Worm (Caenorhabditis elegans): Measurements from ENCODE around the gene ZK892.5.

Gene ZK892.5

ce11 chrII:9980077-9980631, 27.9 kb upstream of the ZK892.5 start, which contains the start of gene ZK892.6:
Gene ZK892.6, minus strand, starts transcription at chrII:9980127.
- no peak for TF ChIP-seq ztf-23 (GFP tag; IDR thresholded peaks at IDR 0.05)
- TF ChIP-seq ref-1 (GFP tag; conservative IDR thresholded peaks at IDR 0.05): no peak
- no peak for TF ChIP-seq med-1 (GFP tag; optimal IDR thresholded peaks at IDR 0.05; ENCODE audit: insufficient read depth)
- no peak for TF ChIP-seq cog-1 (tag; optimal IDR thresholded peaks at IDR 0.05)

- TF ChIP-seq klf-2 (GFP tag; conservative IDR thresholded peaks at IDR 0.05) (no peak), med-1 (GFP tag; optimal IDR thresholded peaks at IDR 0.05; ENCODE audit: insufficient read depth) (no peak), cog-1 (tag; optimal IDR thresholded peaks at IDR 0.05) (no peak), tab-1 (GFP tag; IDR thresholded peaks at IDR 0.05) (no peak), flt-1 (GFP tag; IDR thresholded peaks at IDR 0.05) (no peak), T22C8.4 (GFP tag; IDR thresholded peaks at IDR 0.05) (no peak), ref-1 (GFP tag; conservative IDR thresholded peaks at IDR 0.05) (no peak), ztf-29 (GFP tag; IDR thresholded peaks at IDR 0.05) (no peak), ztf-23 (GFP tag; IDR thresholded peaks at IDR 0.05) (no peak)
These were observed 26.3 kb upstream of the ZK892.5 start, which contains the start of gene sdz-38 for ce11 chrII:9981760-9982159. Gene sdz-38, minus strand, starts transcription at chrII:9981860.

- TF ChIP-seq T22C8.4 (GFP tag; IDR thresholded peaks at IDR 0.05) (no peak), ref-1 (GFP tag; conservative IDR thresholded peaks at IDR 0.05) (no peak), ztf-23 (GFP tag; IDR thresholded peaks at IDR 0.05) (no peak), ztf-29 (GFP tag; IDR thresholded peaks at IDR 0.05) (no peak), cog-1 (tag; optimal IDR thresholded peaks at IDR 0.05) (no peak), med-1 (GFP tag; optimal IDR thresholded peaks at IDR 0.05; ENCODE audit: insufficient read depth) (no peak), klf-2 (GFP tag; conservative IDR thresholded peaks at IDR 0.05) (no peak), flt-1 (GFP tag; IDR thresholded peaks at IDR 0.05) (no peak), tab-1 (GFP tag; IDR thresholded peaks at IDR 0.05) (no peak)
These were observed 25.6 kb upstream of the ZK892.5 start for ce11 chrII:9982437-9982836.

ce11 chrII:9984866-9985336, 23.1 kb upstream of the ZK892.5 start:
- TF ChIP-seq flt-1 (GFP tag; IDR thresholded peaks at IDR 0.05): no peak
- TF ChIP-seq ref-1 (GFP tag; conservative IDR thresholded peaks at IDR 0.05): no peak
- TF ChIP-seq cog-1 (tag; optimal IDR thresholded peaks at IDR 0.05): no peak

ce11 chrII:9986635-9987575, 21.1 kb upstream of the ZK892.5 start:
- TF ChIP-seq flt-1 (GFP tag; IDR thresholded peaks at IDR 0.05) (no peak), klf-2 (GFP tag; conservative IDR thresholded peaks at IDR 0.05) (no peak), med-1 (GFP tag; optimal IDR thresholded peaks at IDR 0.05; ENCODE audit: insufficient read depth) (no peak), ztf-23 (GFP tag; IDR thresholded peaks at IDR 0.05) (no peak), tab-1 (GFP tag; IDR thresholded peaks at IDR 0.05) (no peak), ztf-29 (GFP tag; IDR thresholded peaks at IDR 0.05) (no peak), ref-1 (GFP tag; conservative IDR thresholded peaks at IDR 0.05) (no peak)

ce11 chrII:9988620-9989019, 19.4 kb upstream of the ZK892.5 start:
- no peak for TF ChIP-seq T22C8.4 (GFP tag; IDR thresholded peaks at IDR 0.05)
- TF ChIP-seq tab-1 (GFP tag; IDR thresholded peaks at IDR 0.05): no peak
- TF ChIP-seq ztf-23 (GFP tag; IDR thresholded peaks at IDR 0.05): no peak
- no peak for TF ChIP-seq med-1 (GFP tag; optimal IDR thresholded peaks at IDR 0.05; ENCODE audit: insufficient read depth)
- TF ChIP-seq klf-2 (GFP tag; conservative IDR thresholded peaks at IDR 0.05): no peak
- no peak for TF ChIP-seq ref-1 (GFP tag; conservative IDR thresholded peaks at IDR 0.05)
- no peak for TF ChIP-seq cog-1 (tag; optimal IDR thresholded peaks at IDR 0.05)
- TF ChIP-seq ztf-29 (GFP tag; IDR thresholded peaks at IDR 0.05): no peak
- TF ChIP-seq flt-1 (GFP tag; IDR thresholded peaks at IDR 0.05): no peak

ce11 chrII:9989533-9989932, 18.5 kb upstream of the ZK892.5 start:
- TF ChIP-seq ref-1 (GFP tag; conservative IDR thresholded peaks at IDR 0.05) (no peak), ztf-29 (GFP tag; IDR thresholded peaks at IDR 0.05) (no peak), med-1 (GFP tag; optimal IDR thresholded peaks at IDR 0.05; ENCODE audit: insufficient read depth) (no peak), T22C8.4 (GFP tag; IDR thresholded peaks at IDR 0.05) (no peak), klf-2 (GFP tag; conservative IDR thresholded peaks at IDR 0.05) (no peak), ztf-23 (GFP tag; IDR thresholded peaks at IDR 0.05) (no peak), cog-1 (tag; optimal IDR thresholded peaks at IDR 0.05) (no peak), flt-1 (GFP tag; IDR thresholded peaks at IDR 0.05) (no peak)

ce11 chrII:9990812-9991211, 17.2 kb upstream of the ZK892.5 start, which contains the start of gene lec-3:
Gene lec-3, plus strand, starts transcription at chrII:9991112.
- TF ChIP-seq ztf-29 (GFP tag; IDR thresholded peaks at IDR 0.05) (no peak), ref-1 (GFP tag; conservative IDR thresholded peaks at IDR 0.05) (no peak), cog-1 (tag; optimal IDR thresholded peaks at IDR 0.05) (no peak), klf-2 (GFP tag; conservative IDR thresholded peaks at IDR 0.05) (no peak), flt-1 (GFP tag; IDR thresholded peaks at IDR 0.05) (no peak), T22C8.4 (GFP tag; IDR thresholded peaks at IDR 0.05) (no peak), tab-1 (GFP tag; IDR thresholded peaks at IDR 0.05) (no peak), ztf-23 (GFP tag; IDR thresholded peaks at IDR 0.05) (no peak), med-1 (GFP tag; optimal IDR thresholded peaks at IDR 0.05; ENCODE audit: insufficient read depth) (no peak)

- TF ChIP-seq med-1 (GFP tag; optimal IDR thresholded peaks at IDR 0.05; ENCODE audit: insufficient read depth) (no peak), tab-1 (GFP tag; IDR thresholded peaks at IDR 0.05) (no peak), T22C8.4 (GFP tag; IDR thresholded peaks at IDR 0.05) (no peak)
These were observed 15.5 kb upstream of the ZK892.5 start for ce11 chrII:9992474-9992873.

All from whole organism, midembryonic.